Fruit fly (Drosophila melanogaster) whole organism, wandering third instar larva: ENCODE measurements around the gene ATPsynG.

Experiments used
- Abd-B ChIP-seq: fragments of >200 bp; optimal IDR thresholded peaks from 2 replicates; lab custom pipeline; 2017; ENCODE audit warnings: missing biosample characterization, missing genetic modification characterization
- CG32264 ChIP-seq: fragments of 200-800 bp; sonication (Bioruptor generic); optimal IDR thresholded peaks from 2 replicates; lab custom pipeline; 2016; ENCODE audit warnings: missing biosample characterization, missing genetic modification characterization
- CG9705 ChIP-seq: fragments of 200-800 bp; sonication (Bioruptor generic); optimal IDR thresholded peaks from 2 replicates; lab custom pipeline; 2018; ENCODE audit warnings: missing biosample characterization, mild to moderate bottlenecking, missing genetic modification characterization
- CrebA ChIP-seq: fragments of 200-800 bp; sonication (Bioruptor generic); optimal IDR thresholded peaks from 2 replicates; lab custom pipeline; 2016; ENCODE audit warnings: missing biosample characterization, mild to moderate bottlenecking, missing genetic modification characterization, borderline replicate concordance
- Dfd ChIP-seq: fragments of >200 bp; optimal IDR thresholded peaks from 2 replicates; lab custom pipeline; 2017; ENCODE audit warnings: missing biosample characterization, missing genetic modification characterization
- Dif ChIP-seq: fragments of 200-275, 200-300 bp; sonication (Bioruptor generic); optimal IDR thresholded peaks from 2 replicates; lab custom pipeline; 2018; ENCODE audit warnings: missing biosample characterization, missing genetic modification characterization; ENCODE audit not compliant: partially characterized antibody
- GATAd ChIP-seq: sonication (Bioruptor generic); optimal IDR thresholded peaks from 2 replicates; lab custom pipeline; 2016; ENCODE audit warnings: missing biosample characterization, missing genetic modification characterization
- HLH106 ChIP-seq: fragments of 200-800 bp; optimal IDR thresholded peaks from 3 replicates; lab custom pipeline; 2019; ENCODE audit warnings: missing biosample characterization, mild to moderate bottlenecking, missing genetic modification characterization, moderate library complexity
- Hnf4 ChIP-seq: fragments of 200-800 bp; sonication (Bioruptor generic); optimal IDR thresholded peaks from 2 replicates; lab custom pipeline; 2016; ENCODE audit warnings: missing biosample characterization, mild to moderate bottlenecking, missing genetic modification characterization
- Hr78 ChIP-seq: fragments of >200 bp; optimal IDR thresholded peaks from 2 replicates; lab custom pipeline; 2017; ENCODE audit warnings: missing biosample characterization, missing genetic modification characterization
- Hr83 ChIP-seq: fragments of 200-300 bp; sonication (Bioruptor generic); optimal IDR thresholded peaks from 2 replicates; lab custom pipeline; 2016; ENCODE audit warnings: missing biosample characterization, mild to moderate bottlenecking, missing genetic modification characterization, moderate library complexity; ENCODE audit not compliant: poor library complexity, severe bottlenecking
- Jra ChIP-seq: sonication (Bioruptor generic); optimal IDR thresholded peaks from 2 replicates; lab custom pipeline; 2016; ENCODE audit warnings: missing biosample characterization, missing genetic modification characterization
- Mio ChIP-seq: sonication (Bioruptor generic); optimal IDR thresholded peaks from 2 replicates; lab custom pipeline; 2016; ENCODE audit warnings: missing biosample characterization, missing genetic modification characterization
- Myc ChIP-seq: fragments of >200 bp; optimal IDR thresholded peaks from 2 replicates; lab custom pipeline; 2017
- N ChIP-seq: fragments of >200 bp; optimal IDR thresholded peaks from 2 replicates; lab custom pipeline; 2018; ENCODE audit warnings: missing biosample characterization, missing external identifiers, missing genetic modification characterization
- OdsH ChIP-seq: fragments of 200-800 bp; sonication (Bioruptor generic); optimal IDR thresholded peaks from 2 replicates; lab custom pipeline; 2016; ENCODE audit warnings: missing biosample characterization, mild to moderate bottlenecking, missing genetic modification characterization
- Rel ChIP-seq, 2 experiments: fragments of 200-800 bp; sonication (Bioruptor generic) in 1 of 2; optimal IDR thresholded peaks; 2 replicates in 1 of 2; 3 replicates in 1 of 2; lab custom pipeline; 2016 to 2019; ENCODE audit warnings: mild to moderate bottlenecking in 2 of 2, missing biosample characterization in 2 of 2, missing genetic modification characterization in 2 of 2, moderate library complexity in 1 of 2
- Sp1 ChIP-seq: fragments of 200-800 bp; sonication (Bioruptor generic); optimal IDR thresholded peaks from 3 replicates; lab custom pipeline; 2019; ENCODE audit warnings: missing biosample characterization, mild to moderate bottlenecking, missing genetic modification characterization, moderate library complexity
- Vsx2 ChIP-seq: fragments of 200-300, 225-300 bp; sonication (Bioruptor generic); optimal IDR thresholded peaks from 2 replicates; lab custom pipeline; 2018; ENCODE audit warnings: missing biosample characterization, missing genetic modification characterization; ENCODE audit not compliant: partially characterized antibody
- br ChIP-seq: fragments of 200-800 bp; sonication (Bioruptor generic); optimal IDR thresholded peaks from 2 replicates; lab custom pipeline; 2016; ENCODE audit warnings: missing biosample characterization, missing genetic modification characterization
- brk ChIP-seq: fragments of 200-800 bp; sonication (Bioruptor generic); optimal IDR thresholded peaks from 2 replicates; lab custom pipeline; 2016; ENCODE audit warnings: missing biosample characterization, mild to moderate bottlenecking, missing genetic modification characterization
- dl ChIP-seq, 2 experiments: fragments of 175-275, 200-275 bp in 1 of 2; fragments of 200-275 bp in 1 of 2; sonication (Bioruptor generic); optimal IDR thresholded peaks; lab custom pipeline; 2018; ENCODE audit warnings: mild to moderate bottlenecking in 2 of 2, missing biosample characterization in 2 of 2, missing genetic modification characterization in 2 of 2, moderate library complexity in 2 of 2; ENCODE audit not compliant: partially characterized antibody in 2 of 2, insufficient read depth in 1 of 2
- dmrt93B ChIP-seq: fragments of 200-800 bp; sonication (Bioruptor generic); optimal IDR thresholded peaks from 2 replicates; lab custom pipeline; 2018; ENCODE audit warnings: missing biosample characterization, mild to moderate bottlenecking, missing genetic modification characterization
- dsf ChIP-seq: sonication (Bioruptor generic); optimal IDR thresholded peaks from 2 replicates; lab custom pipeline; 2016; ENCODE audit warnings: missing biosample characterization, missing genetic modification characterization, borderline replicate concordance
- ey ChIP-seq: fragments of 200-800 bp; sonication (Bioruptor generic); optimal IDR thresholded peaks from 2 replicates; lab custom pipeline; 2016; ENCODE audit warnings: missing biosample characterization, missing genetic modification characterization
- foxo ChIP-seq, 2 experiments: fragments of 200-800 bp; sonication (Bioruptor generic); optimal IDR thresholded peaks; 2 replicates in 1 of 2; 3 replicates in 1 of 2; lab custom pipeline; 2016 to 2017; ENCODE audit warnings: missing biosample characterization in 2 of 2, missing genetic modification characterization in 2 of 2
- fru ChIP-seq: fragments of 200-800 bp; sonication (Bioruptor generic); optimal IDR thresholded peaks from 3 replicates; lab custom pipeline; 2016; ENCODE audit warnings: missing biosample characterization, mild to moderate bottlenecking, missing genetic modification characterization
- h ChIP-seq: fragments of 200-800 bp; sonication (Bioruptor generic); optimal IDR thresholded peaks from 3 replicates; lab custom pipeline; 2016; ENCODE audit warnings: missing biosample characterization, mild to moderate bottlenecking, missing genetic modification characterization
- jim ChIP-seq: fragments of 175-275, 200-325 bp; sonication (Bioruptor generic); optimal IDR thresholded peaks from 2 replicates; lab custom pipeline; 2016; ENCODE audit warnings: missing biosample characterization, mild to moderate bottlenecking, missing genetic modification characterization
- lola ChIP-seq: fragments of >200 bp; optimal IDR thresholded peaks from 2 replicates; lab custom pipeline; 2017; ENCODE audit warnings: missing biosample characterization, missing genetic modification characterization
- pan ChIP-seq: fragments of >200 bp; optimal IDR thresholded peaks from 2 replicates; lab custom pipeline; 2017
- psq ChIP-seq: fragments of 200-800 bp; sonication (Bioruptor generic); optimal IDR thresholded peaks from 3 replicates; lab custom pipeline; 2017; ENCODE audit warnings: missing biosample characterization, mild to moderate bottlenecking, missing genetic modification characterization, moderate library complexity
- rgr ChIP-seq: fragments of 200-800 bp; sonication (Bioruptor generic); optimal IDR thresholded peaks from 3 replicates; lab custom pipeline; 2016; ENCODE audit warnings: missing biosample characterization, mild to moderate bottlenecking, missing genetic modification characterization
- sage ChIP-seq: fragments of 200-800 bp; sonication (Bioruptor generic); optimal IDR thresholded peaks from 2 replicates; lab custom pipeline; 2016; ENCODE audit warnings: missing biosample characterization, mild to moderate bottlenecking, missing genetic modification characterization
- sv ChIP-seq: fragments of 200-800 bp; sonication (Bioruptor generic); optimal IDR thresholded peaks from 3 replicates; lab custom pipeline; 2016; ENCODE audit warnings: missing biosample characterization, missing genetic modification characterization
- tai ChIP-seq: sonication (Bioruptor generic); optimal IDR thresholded peaks from 2 replicates; lab custom pipeline; 2016; ENCODE audit warnings: missing biosample characterization, missing genetic modification characterization
- usp ChIP-seq: fragments of >200 bp; optimal IDR thresholded peaks from 2 replicates; lab custom pipeline; 2017; ENCODE audit warnings: missing biosample characterization, missing genetic modification characterization
- woc ChIP-seq: sonication (Bioruptor generic); optimal IDR thresholded peaks from 2 replicates; lab custom pipeline; 2016; ENCODE audit warnings: missing biosample characterization, mild to moderate bottlenecking, missing genetic modification characterization

ATPsynG gene

dm6 chr2L:11015320-11015719 lies 39.1 kb upstream of the ATPsynG start, which contains the start of gene Acp32CD:
Gene Acp32CD, plus strand, starts transcription at chr2L:11015620.
- TF ChIP-seq OdsH (GFP tag; lab: Kevin White, UChicago) (no peak), br (GFP tag; lab: Kevin White, UChicago) (no peak), Dif (no peak), woc (no peak)

- TF ChIP-seq Myc, result no peak
- no peak for TF ChIP-seq dsf (GFP tag; lab: Kevin White, UChicago)
- TF ChIP-seq ey (GFP tag; lab: Kevin White, UChicago), result peak; percentile 7
- peak; percentile 1 for TF ChIP-seq rgr (GFP tag; lab: Kevin White, UChicago)
- peak; percentile 16 for TF ChIP-seq Sp1 (GFP tag; lab: Kevin White, UChicago)
- no peak for TF ChIP-seq CrebA (GFP tag; lab: Kevin White, UChicago)
- TF ChIP-seq h (GFP tag; lab: Kevin White, UChicago), result peak; percentile 1
- TF ChIP-seq foxo (GFP tag; optimal IDR thresholded peaks at IDR 0.05; lab: Kevin White, UChicago), result peak in 1 of 2 experiments; percentile 14
- TF ChIP-seq OdsH (GFP tag; lab: Kevin White, UChicago), result peak; percentile 49
- TF ChIP-seq tai (GFP tag; lab: Kevin White, UChicago), result no peak
- peak; percentile 23 for TF ChIP-seq fru (GFP tag; lab: Kevin White, UChicago)
- no peak for TF ChIP-seq brk (GFP tag; lab: Kevin White, UChicago)
- peak; percentile 39 for TF ChIP-seq HLH106
- TF ChIP-seq, all 38 proteins: peak for 8
Observed at dm6 chr2L:11014671-11015070, 38.5 kb upstream of the ATPsynG start.

- TF ChIP-seq fru (GFP tag; lab: Kevin White, UChicago) (no peak), psq (GFP tag; lab: Kevin White, UChicago) (no peak), Myc (no peak), N (no peak), dl (GFP tag; optimal IDR thresholded peaks at IDR 0.05; lab: Kevin White, UChicago; ENCODE audit: insufficient read depth in 1 of 2, partially characterized antibody in 2 of 2) (no peak), br (GFP tag; lab: Kevin White, UChicago) (no peak), pan (lab: Kevin White, UChicago) (no peak), Dif (no peak), rgr (GFP tag; lab: Kevin White, UChicago) (no peak), Sp1 (GFP tag; lab: Kevin White, UChicago) (no peak)
- TF ChIP-seq, all 38 proteins: peak for 0
Observed at dm6 chr2L:11014018-11014611, 37.9 kb upstream of the ATPsynG start.

dm6 chr2L:11010999-11011398 lies 34.8 kb upstream of the ATPsynG start, which contains the start of the genes Art8 and dUTPase:
Gene Art8, minus strand, starts transcription at chr2L:11011086.
Gene dUTPase, plus strand, starts transcription at chr2L:11011312.
- TF ChIP-seq rgr (GFP tag; lab: Kevin White, UChicago) (peak; percentile 73), ey (GFP tag; lab: Kevin White, UChicago) (peak; percentile 51), Hr83 (GFP tag; lab: Kevin White, UChicago) (no peak), Vsx2 (GFP tag; lab: Kevin White, UChicago) (no peak), CrebA (GFP tag; lab: Kevin White, UChicago) (no peak), Hr78 (GFP tag; lab: Kevin White, UChicago) (no peak), Dif (no peak), brk (GFP tag; lab: Kevin White, UChicago) (no peak), HLH106 (peak; percentile 68), Dfd (GFP tag; lab: Kevin White, UChicago) (no peak), dl (GFP tag; optimal IDR thresholded peaks at IDR 0.05; lab: Kevin White, UChicago; ENCODE audit: insufficient read depth in 1 of 2, partially characterized antibody in 2 of 2) (no peak), Mio (no peak), CG32264 (no peak), fru (GFP tag; lab: Kevin White, UChicago) (peak; percentile 56), OdsH (GFP tag; lab: Kevin White, UChicago) (peak; percentile 70), dmrt93B (GFP tag; lab: Kevin White, UChicago) (no peak), N (no peak), lola (no peak), Rel (GFP tag; optimal IDR thresholded peaks at IDR 0.05; lab: Kevin White, UChicago) (no peak), Rel (tag; optimal IDR thresholded peaks at IDR 0.05; lab: Kevin White, UChicago) (peak; percentile 43), Jra (peak; percentile 78), woc (no peak), dsf (GFP tag; lab: Kevin White, UChicago) (peak; percentile 79), h (GFP tag; lab: Kevin White, UChicago) (peak; percentile 76), usp (GFP tag; lab: Kevin White, UChicago) (no peak), sv (GFP tag; lab: Kevin White, UChicago) (peak; percentile 72), GATAd (no peak), sage (peak; percentile 74), foxo (GFP tag; optimal IDR thresholded peaks at IDR 0.05; lab: Kevin White, UChicago) (peak in 1 of 2 experiments; percentile 84), Myc (peak; percentile 40), jim (GFP tag; lab: Kevin White, UChicago) (no peak), pan (lab: Kevin White, UChicago) (no peak), tai (GFP tag; lab: Kevin White, UChicago) (no peak), Hnf4 (GFP tag; lab: Kevin White, UChicago) (peak; percentile 83), psq (GFP tag; lab: Kevin White, UChicago) (peak; percentile 69), br (GFP tag; lab: Kevin White, UChicago) (peak; percentile 51), Sp1 (GFP tag; lab: Kevin White, UChicago) (peak; percentile 68), Abd-B (GFP tag; lab: Kevin White, UChicago) (no peak), CG9705 (GFP tag; lab: Kevin White, UChicago) (peak; percentile 24)
